In genomic region chr2L:5000287-5000871, dm6 we compare ENCODE assay signal across 1 fruit fly cellular context.
TF ChIP-seq lines count a peak whose summit lies in the region.

No protein-coding gene starts in this region.

TF ChIP-seq in whole organism, embryonic, 481 proteins besides CTCF, POLR2A, EP300 and RAD21 (continued from another document and continues in another):
- TF ChIP-seq sob (GFP tag; IDR thresholded peaks at IDR 0.05; lab: Robert Waterston, UW) (peak; percentile 75), Eip74EF (GFP tag; optimal IDR thresholded peaks at IDR 0.05; lab: Kevin White, UChicago) (peak in 1 of 2 experiments; percentile 75), HLH3B (GFP tag; IDR thresholded peaks at IDR 0.05; lab: Robert Waterston, UW) (peak; percentile 84), CG32772 (GFP tag; IDR thresholded peaks at IDR 0.05; lab: Robert Waterston, UW) (peak; percentile 70), Stat92E (GFP tag; optimal IDR thresholded peaks at IDR 0.05; lab: Kevin White, UChicago) (peak in 1 of 3 experiments; percentile 57), Chrac-16 (GFP tag; optimal IDR thresholded peaks at IDR 0.05; lab: Kevin White, UChicago) (peak; percentile 80), tgo (GFP tag; IDR thresholded peaks at IDR 0.05; lab: Robert Waterston, UW) (peak; percentile 75), vnd (GFP tag; IDR thresholded peaks at IDR 0.05; lab: Robert Waterston, UW; ENCODE audit: partially characterized antibody) (no peak), CG31365 (tag; optimal IDR thresholded peaks at IDR 0.05; lab: Kevin White, UChicago) (peak; percentile 32), CG12299 (tag; optimal IDR thresholded peaks at IDR 0.05; lab: Kevin White, UChicago) (peak; percentile 78), chinmo (GFP tag; IDR thresholded peaks at IDR 0.05; lab: Robert Waterston, UW; ENCODE audit: partially characterized antibody) (peak; percentile 72; the same call in 1 of the 4 replicates), nerfin-1 (tag; optimal IDR thresholded peaks at IDR 0.05; lab: Kevin White, UChicago) (peak; percentile 75), CG32532 (GFP tag; IDR thresholded peaks at IDR 0.05; lab: Robert Waterston, UW) (peak; percentile 84), al (GFP tag; IDR thresholded peaks at IDR 0.05; lab: Robert Waterston, UW) (peak; percentile 79), CG9727 (GFP tag; optimal IDR thresholded peaks at IDR 0.05; lab: Kevin White, UChicago) (peak; percentile 93), row (GFP tag; IDR thresholded peaks at IDR 0.05; lab: Robert Waterston, UW) (peak; percentile 90), CG15073 (GFP tag; optimal IDR thresholded peaks at IDR 0.05; lab: Kevin White, UChicago) (no peak), CG14860 (GFP tag; IDR thresholded peaks at IDR 0.05; lab: Robert Waterston, UW; ENCODE audit: partially characterized antibody) (no peak), Dad (GFP tag; optimal IDR thresholded peaks at IDR 0.05; lab: Kevin White, UChicago) (peak; percentile 53), prd (optimal IDR thresholded peaks at IDR 0.05; lab: Kevin White, UChicago) (no peak), prd (GFP tag; IDR thresholded peaks at IDR 0.05; lab: Robert Waterston, UW) (peak; percentile 86), CG3065 (GFP tag; optimal IDR thresholded peaks at IDR 0.05; lab: Kevin White, UChicago) (peak; percentile 45), HmgD (GFP tag; optimal IDR thresholded peaks at IDR 0.05; lab: Kevin White, UChicago) (peak; percentile 69), CG2889 (GFP tag; IDR thresholded peaks at IDR 0.05; lab: Robert Waterston, UW) (peak; percentile 68; the same call in 2 of the 3 replicates), CG17186 (GFP tag; optimal IDR thresholded peaks at IDR 0.05; lab: Kevin White, UChicago) (no peak), Hr39 (optimal IDR thresholded peaks at IDR 0.05; lab: Kevin White, UChicago) (no peak), CG12744 (GFP tag; optimal IDR thresholded peaks at IDR 0.05; lab: Kevin White, UChicago) (peak; percentile 75), Mrtf (GFP tag; IDR thresholded peaks at IDR 0.05; lab: Robert Waterston, UW) (peak; percentile 74; the same call in 2 of the 3 replicates), cad (GFP tag; optimal IDR thresholded peaks at IDR 0.05; lab: Kevin White, UChicago) (no peak), BtbVII (GFP tag; optimal IDR thresholded peaks at IDR 0.05; lab: Kevin White, UChicago) (peak; percentile 84), CG18599 (GFP tag; optimal IDR thresholded peaks at IDR 0.05; lab: Kevin White, UChicago) (peak; percentile 85), chn (GFP tag; optimal IDR thresholded peaks at IDR 0.05; lab: Kevin White, UChicago) (peak; percentile 79), CG2116 (GFP tag; optimal IDR thresholded peaks at IDR 0.05; lab: Kevin White, UChicago) (peak; percentile 59), phol (tag; optimal IDR thresholded peaks at IDR 0.05; lab: Kevin White, UChicago) (peak; percentile 84), CG4730 (GFP tag; IDR thresholded peaks at IDR 0.05; lab: Robert Waterston, UW) (peak; percentile 69), Tbp (GFP tag; optimal IDR thresholded peaks at IDR 0.05; lab: Kevin White, UChicago) (no peak), tx (GFP tag; optimal IDR thresholded peaks at IDR 0.05; lab: Kevin White, UChicago) (peak; percentile 51), CG17802 (tag; optimal IDR thresholded peaks at IDR 0.05; lab: Kevin White, UChicago) (peak; percentile 33), CG7928 (GFP tag; optimal IDR thresholded peaks at IDR 0.05; lab: Kevin White, UChicago) (peak; percentile 53), CG7745 (tag; optimal IDR thresholded peaks at IDR 0.05; lab: Kevin White, UChicago) (peak; percentile 30), Mad (GFP tag; optimal IDR thresholded peaks at IDR 0.05; lab: Kevin White, UChicago) (peak; percentile 70), Side (GFP tag; optimal IDR thresholded peaks at IDR 0.05; lab: Kevin White, UChicago) (peak; percentile 81), cato (GFP tag; optimal IDR thresholded peaks at IDR 0.05; lab: Kevin White, UChicago; ENCODE audit: borderline replicate concordance) (peak; percentile 21), C15 (GFP tag; IDR thresholded peaks at IDR 0.05; lab: Robert Waterston, UW) (no peak), Six4 (GFP tag; optimal IDR thresholded peaks at IDR 0.05; lab: Kevin White, UChicago) (peak; percentile 71), Xbp1 (GFP tag; optimal IDR thresholded peaks at IDR 0.05; lab: Kevin White, UChicago) (peak; percentile 79), abd-A (tag; optimal IDR thresholded peaks at IDR 0.05; lab: Kevin White, UChicago) (peak; percentile 9), Scr (GFP tag; IDR thresholded peaks at IDR 0.05; lab: Robert Waterston, UW; ENCODE audit: partially characterized antibody) (no peak), HLH4C (GFP tag; IDR thresholded peaks at IDR 0.05; lab: Robert Waterston, UW; ENCODE audit: partially characterized antibody) (no peak), lola (GFP tag; optimal IDR thresholded peaks at IDR 0.05; lab: Kevin White, UChicago) (peak in 1 of 3 experiments; percentile 94), CG10147 (GFP tag; optimal IDR thresholded peaks at IDR 0.05; lab: Kevin White, UChicago) (peak; percentile 74), CG14710 (tag; optimal IDR thresholded peaks at IDR 0.05; lab: Kevin White, UChicago) (peak; percentile 87), Nf-YB (GFP tag; optimal IDR thresholded peaks at IDR 0.05; lab: Kevin White, UChicago) (peak; percentile 75), danr (GFP tag; IDR thresholded peaks at IDR 0.05; lab: Robert Waterston, UW) (peak; percentile 76), ATbp (GFP tag; optimal IDR thresholded peaks at IDR 0.05; lab: Kevin White, UChicago) (peak; percentile 77), CG1233 (GFP tag; optimal IDR thresholded peaks at IDR 0.05; lab: Kevin White, UChicago) (peak; percentile 86), Hsf (GFP tag; optimal IDR thresholded peaks at IDR 0.05; lab: Kevin White, UChicago) (peak; percentile 74), Lpt (GFP tag; optimal IDR thresholded peaks at IDR 0.05; lab: Kevin White, UChicago) (no peak), NK7.1 (GFP tag; optimal IDR thresholded peaks at IDR 0.05; lab: Kevin White, UChicago) (no peak), CG8290 (GFP tag; optimal IDR thresholded peaks at IDR 0.05; lab: Kevin White, UChicago) (peak; percentile 79), CG8290 (tag; optimal IDR thresholded peaks at IDR 0.05; lab: Kevin White, UChicago) (peak; percentile 13 to 49), insv (GFP tag; optimal IDR thresholded peaks at IDR 0.05; lab: Kevin White, UChicago) (peak in 1 of 2 experiments; percentile 47), sens-2 (GFP tag; IDR thresholded peaks at IDR 0.05; lab: Robert Waterston, UW) (peak; percentile 60), pan (optimal IDR thresholded peaks at IDR 0.05; lab: Kevin White, UChicago) (no peak), pan (GFP tag; optimal IDR thresholded peaks at IDR 0.05 in 1 of 2, IDR thresholded peaks at IDR 0.05 in 1 of 2) (peak in 1 of 2 experiments; percentile 82), CG5953 (GFP tag; IDR thresholded peaks at IDR 0.05; lab: Robert Waterston, UW) (peak; percentile 53; the same call in 1 of the 2 replicates), Oaz (GFP tag; IDR thresholded peaks at IDR 0.05; lab: Robert Waterston, UW) (peak; percentile 58), Myb (GFP tag; optimal IDR thresholded peaks at IDR 0.05; lab: Kevin White, UChicago) (peak; percentile 54), sim (GFP tag; IDR thresholded peaks at IDR 0.05; lab: Robert Waterston, UW) (peak; percentile 50; the same call in 1 of the 2 replicates), tap (tag; optimal IDR thresholded peaks at IDR 0.05; lab: Kevin White, UChicago) (peak; percentile 75), CG17328 (GFP tag; IDR thresholded peaks at IDR 0.05; lab: Robert Waterston, UW) (peak; percentile 84), gro (GFP tag; optimal IDR thresholded peaks at IDR 0.05; lab: Kevin White, UChicago) (peak; percentile 17), Hmx (GFP tag; optimal IDR thresholded peaks at IDR 0.05; lab: Kevin White, UChicago) (peak; percentile 69), disco-r (GFP tag; optimal IDR thresholded peaks at IDR 0.05; lab: Kevin White, UChicago) (peak; percentile 69), Dip3 (GFP tag; optimal IDR thresholded peaks at IDR 0.05; lab: Kevin White, UChicago) (peak; percentile 67), bowl (GFP tag; IDR thresholded peaks at IDR 0.05; lab: Robert Waterston, UW) (peak; percentile 40; the same call in 1 of the 2 replicates), dan (GFP tag; IDR thresholded peaks at IDR 0.05; lab: Robert Waterston, UW) (no peak), slou (GFP tag; optimal IDR thresholded peaks at IDR 0.05; lab: Kevin White, UChicago) (peak; percentile 44), CG1603 (tag; optimal IDR thresholded peaks at IDR 0.05; lab: Kevin White, UChicago) (peak; percentile 42), da (GFP tag; optimal IDR thresholded peaks at IDR 0.05; lab: Kevin White, UChicago) (no peak), NfI (GFP tag; optimal IDR thresholded peaks at IDR 0.05; lab: Kevin White, UChicago) (peak; percentile 75), CG1647 (GFP tag; optimal IDR thresholded peaks at IDR 0.05; lab: Kevin White, UChicago) (peak; percentile 61), CG18764 (GFP tag; optimal IDR thresholded peaks at IDR 0.05; lab: Kevin White, UChicago) (peak; percentile 34), CG15514 (GFP tag; optimal IDR thresholded peaks at IDR 0.05; lab: Kevin White, UChicago) (peak; percentile 67), vfl (GFP tag; optimal IDR thresholded peaks at IDR 0.05; lab: Kevin White, UChicago) (peak; percentile 87), Mes4 (GFP tag; optimal IDR thresholded peaks at IDR 0.05; lab: Kevin White, UChicago) (peak; percentile 48), CG10979 (tag; optimal IDR thresholded peaks at IDR 0.05; lab: Kevin White, UChicago) (peak; percentile 90), onecut (GFP tag; IDR thresholded peaks at IDR 0.05; lab: Robert Waterston, UW) (peak; percentile 79), HLH54F (GFP tag; optimal IDR thresholded peaks at IDR 0.05; lab: Kevin White, UChicago) (peak; percentile 56), dimm (GFP tag; IDR thresholded peaks at IDR 0.05; lab: Robert Waterston, UW) (peak; percentile 67), Fer2 (tag; optimal IDR thresholded peaks at IDR 0.05; lab: Kevin White, UChicago) (peak; percentile 75), Meics (GFP tag; optimal IDR thresholded peaks at IDR 0.05; lab: Kevin White, UChicago) (peak; percentile 82), fu2 (GFP tag; optimal IDR thresholded peaks at IDR 0.05; lab: Kevin White, UChicago) (peak; percentile 62), NC2β (GFP tag; optimal IDR thresholded peaks at IDR 0.05; lab: Kevin White, UChicago) (peak; percentile 86), CG10543 (GFP tag; optimal IDR thresholded peaks at IDR 0.05; lab: Kevin White, UChicago) (peak; percentile 75), Usf (GFP tag; optimal IDR thresholded peaks at IDR 0.05; lab: Kevin White, UChicago) (peak; percentile 64), CHES-1-like (GFP tag; optimal IDR thresholded peaks at IDR 0.05; lab: Kevin White, UChicago) (peak; percentile 58), ssp (GFP tag; IDR thresholded peaks at IDR 0.05; lab: Robert Waterston, UW) (peak; percentile 35), E2f1 (GFP tag; IDR thresholded peaks at IDR 0.05; lab: Robert Waterston, UW) (peak; percentile 66), CG8478 (optimal IDR thresholded peaks at IDR 0.05; lab: Kevin White, UChicago) (no peak), Dll (GFP tag; IDR thresholded peaks at IDR 0.05; lab: Robert Waterston, UW; ENCODE audit: partially characterized antibody) (no peak), sd (tag; optimal IDR thresholded peaks at IDR 0.05; lab: Kevin White, UChicago) (peak; percentile 53), esg (GFP tag; conservative IDR thresholded peaks at IDR 0.05; lab: Robert Waterston, UW) (peak; percentile 76), CG30403 (GFP tag; optimal IDR thresholded peaks at IDR 0.05; lab: Kevin White, UChicago) (peak; percentile 86), kni (GFP tag; optimal IDR thresholded peaks at IDR 0.05; lab: Kevin White, UChicago) (peak; percentile 78), stc (GFP tag; IDR thresholded peaks at IDR 0.05; lab: Robert Waterston, UW) (peak; percentile 73), Doc2 (GFP tag; IDR thresholded peaks at IDR 0.05; lab: Robert Waterston, UW) (no peak), caup (GFP tag; optimal IDR thresholded peaks at IDR 0.05; lab: Kevin White, UChicago; ENCODE audit: severe bottlenecking) (peak; percentile 81), CG17359 (tag; optimal IDR thresholded peaks at IDR 0.05; lab: Kevin White, UChicago) (peak; percentile 76), pho (GFP tag; optimal IDR thresholded peaks at IDR 0.05; lab: Kevin White, UChicago) (peak; percentile 48), lov (optimal IDR thresholded peaks at IDR 0.05; lab: Kevin White, UChicago) (no peak), lov (GFP tag; IDR thresholded peaks at IDR 0.05; lab: Robert Waterston, UW) (0 out of 3 replicates have a peak, but pooled peaks have one; percentile 61), en (GFP tag; optimal IDR thresholded peaks at IDR 0.05; lab: Kevin White, UChicago) (peak; percentile 45), org-1 (GFP tag; optimal IDR thresholded peaks at IDR 0.05; lab: Kevin White, UChicago) (peak; percentile 78), Ada2b (GFP tag; IDR thresholded peaks at IDR 0.05; lab: Robert Waterston, UW) (peak; percentile 84), CG2678 (tag; optimal IDR thresholded peaks at IDR 0.05; lab: Kevin White, UChicago) (peak; percentile 90), D (optimal IDR thresholded peaks at IDR 0.05; lab: Kevin White, UChicago) (no peak), D (GFP tag; optimal IDR thresholded peaks at IDR 0.05; lab: Kevin White, UChicago) (peak; percentile 78), H15 (GFP tag; IDR thresholded peaks at IDR 0.05; lab: Robert Waterston, UW) (0 out of 3 replicates have a peak, but pooled peaks have one; percentile 45), CG7839 (tag; optimal IDR thresholded peaks at IDR 0.05; lab: Kevin White, UChicago) (peak; percentile 88), CG1024 (GFP tag; IDR thresholded peaks at IDR 0.05; lab: Robert Waterston, UW) (0 out of 2 replicates have a peak, but pooled peaks have one; percentile 22), Dek (tag; optimal IDR thresholded peaks at IDR 0.05; lab: Kevin White, UChicago) (peak; percentile 89), Kr (GFP tag; optimal IDR thresholded peaks at IDR 0.05; lab: Kevin White, UChicago) (peak; percentile 40), Ravus (GFP tag; IDR thresholded peaks at IDR 0.05; lab: Robert Waterston, UW) (peak; percentile 53), CG13424 (tag; optimal IDR thresholded peaks at IDR 0.05; lab: Kevin White, UChicago) (peak; percentile 92), CG3163 (GFP tag; optimal IDR thresholded peaks at IDR 0.05; lab: Kevin White, UChicago) (no peak), CG13296 (GFP tag; optimal IDR thresholded peaks at IDR 0.05; lab: Kevin White, UChicago) (peak; percentile 81), CG8924 (tag; optimal IDR thresholded peaks at IDR 0.05; lab: Kevin White, UChicago) (peak; percentile 93), tin (GFP tag; optimal IDR thresholded peaks at IDR 0.05; lab: Kevin White, UChicago) (peak; percentile 74), btn (GFP tag; optimal IDR thresholded peaks at IDR 0.05; lab: Kevin White, UChicago) (no peak)
